Fruit fly (Drosophila melanogaster) whole organism, embryonic: ENCODE results near the gene CG6607.
A peak's percentile ranks its signal among the peaks of the same experiment; 100 is the strongest.

Source experiments
- Aef1 ChIP-seq: fragments of 200-800 bp; sonication (Bioruptor generic); IDR thresholded peaks from 3 replicates; pipeline ENCODE4 v1.3.6; 2022; ENCODE audit warnings: missing biosample characterization, missing genetic modification characterization
- BtbVII ChIP-seq: fragments of 200-800 bp; sonication (Bioruptor generic); optimal IDR thresholded peaks from 3 replicates; lab custom pipeline; 2017; ENCODE audit warnings: missing biosample characterization, mild to moderate bottlenecking, missing genetic modification characterization
- C15 ChIP-seq: fragments of 200-800 bp; sonication (Bioruptor generic); IDR thresholded peaks from 3 replicates; pipeline ENCODE4 v1.3.6; 2022; ENCODE audit warnings: missing biosample characterization, missing genetic modification characterization
- CG1024 ChIP-seq: fragments of 200-800 bp; sonication (Bioruptor generic); IDR thresholded peaks from 2 replicates; pipeline ENCODE4 v1.3.6; 2022; ENCODE audit warnings: missing biosample characterization, missing genetic modification characterization
- CG11398 ChIP-seq: fragments of 200-800 bp; sonication (Bioruptor generic); optimal IDR thresholded peaks from 2 replicates; lab custom pipeline; 2016; ENCODE audit warnings: missing biosample characterization, missing genetic modification characterization
- CG11504 ChIP-seq: fragments of 200-800 bp; sonication (Bioruptor generic); optimal IDR thresholded peaks from 3 replicates; lab custom pipeline; 2019; ENCODE audit warnings: missing biosample characterization, mild to moderate bottlenecking, missing genetic modification characterization, moderate library complexity
- CG11723 ChIP-seq: fragments of 200-800 bp; sonication (Bioruptor generic); optimal IDR thresholded peaks from 2 replicates; lab custom pipeline; 2017; ENCODE audit warnings: missing biosample characterization, mild to moderate bottlenecking, missing genetic modification characterization
- CG12071 ChIP-seq: fragments of 200-800 bp; sonication (Bioruptor generic); optimal IDR thresholded peaks from 3 replicates; lab custom pipeline; 2018; ENCODE audit warnings: missing biosample characterization, mild to moderate bottlenecking, missing genetic modification characterization
- CG12236 ChIP-seq: fragments of 200-800 bp; sonication (Bioruptor generic); optimal IDR thresholded peaks from 2 replicates; lab custom pipeline; 2016; ENCODE audit warnings: missing biosample characterization, missing genetic modification characterization
- CG12744 ChIP-seq: fragments of 200-800 bp; sonication (Bioruptor generic); optimal IDR thresholded peaks from 2 replicates; lab custom pipeline; 2016; ENCODE audit warnings: missing biosample characterization, missing genetic modification characterization
- CG13296 ChIP-seq: fragments of 200-800 bp; sonication (Bioruptor generic); optimal IDR thresholded peaks from 3 replicates; lab custom pipeline; 2018; ENCODE audit warnings: missing biosample characterization, mild to moderate bottlenecking, missing genetic modification characterization
- CG17385 ChIP-seq: fragments of 200-800 bp; sonication (Bioruptor generic); optimal IDR thresholded peaks from 3 replicates; lab custom pipeline; 2018; ENCODE audit warnings: missing biosample characterization, mild to moderate bottlenecking, missing genetic modification characterization
- CG17612 ChIP-seq: fragments of 200-800 bp; sonication (Bioruptor generic); IDR thresholded peaks from 2 replicates; pipeline ENCODE4 v1.3.6; 2022; ENCODE audit warnings: missing biosample characterization, missing genetic modification characterization
- CG2202 ChIP-seq: fragments of 200-800 bp; sonication (Bioruptor generic); optimal IDR thresholded peaks from 2 replicates; lab custom pipeline; 2018; ENCODE audit warnings: missing biosample characterization, mild to moderate bottlenecking, missing genetic modification characterization
- CG2678 ChIP-seq: fragments of 200-800 bp; sonication (Bioruptor generic); optimal IDR thresholded peaks from 3 replicates; lab custom pipeline; 2019; ENCODE audit warnings: missing biosample characterization, mild to moderate bottlenecking, missing genetic modification characterization, moderate library complexity
- CG33213 ChIP-seq: fragments of 200-800 bp; sonication (Bioruptor generic); optimal IDR thresholded peaks from 3 replicates; lab custom pipeline; 2016; ENCODE audit warnings: missing biosample characterization, missing genetic modification characterization
- CG3838 ChIP-seq: fragments of 200-800 bp; sonication (Bioruptor generic); optimal IDR thresholded peaks from 3 replicates; lab custom pipeline; 2016; ENCODE audit warnings: missing biosample characterization, missing genetic modification characterization
- CG3847 ChIP-seq: fragments of 200-800 bp; sonication (Bioruptor generic); IDR thresholded peaks from 2 replicates; pipeline ENCODE4 v1.3.6; 2022; ENCODE audit warnings: missing biosample characterization, missing genetic modification characterization
- CG43689 ChIP-seq: fragments of 200-800 bp; sonication (Bioruptor generic); IDR thresholded peaks from 2 replicates; pipeline ENCODE4 v1.3.6; 2022; ENCODE audit warnings: missing biosample characterization, missing genetic modification characterization
- CG5180 ChIP-seq: fragments of 200-800 bp; sonication (Bioruptor generic); optimal IDR thresholded peaks from 3 replicates; lab custom pipeline; 2017; ENCODE audit warnings: missing biosample characterization, missing genetic modification characterization, mild to moderate bottlenecking, moderate library complexity, missing genetic modification reagents
- CG6689 ChIP-seq: fragments of 200-800 bp; sonication (Bioruptor generic); IDR thresholded peaks from 2 replicates; pipeline ENCODE4 v1.3.6; 2022; ENCODE audit warnings: missing biosample characterization, missing genetic modification characterization
- CG7357 ChIP-seq: fragments of 200-800 bp; sonication (Bioruptor generic); IDR thresholded peaks from 3 replicates; pipeline ENCODE4 v1.3.6; 2022; ENCODE audit warnings: missing biosample characterization, missing genetic modification characterization
- CG7786 ChIP-seq: fragments of 200-800 bp; sonication (Bioruptor generic); optimal IDR thresholded peaks from 2 replicates; lab custom pipeline; 2016; ENCODE audit warnings: missing biosample characterization, missing genetic modification characterization
- CG8290 ChIP-seq, 3 experiments: fragments of 200-800 bp; sonication (Bioruptor generic); optimal IDR thresholded peaks; 2 replicates each; lab custom pipeline; 2016 to 2019; ENCODE audit warnings: missing biosample characterization in 3 of 3, missing genetic modification characterization in 3 of 3, mild to moderate bottlenecking in 2 of 3, moderate library complexity in 1 of 3
- CG8478 ChIP-seq: fragments of >200 bp; optimal IDR thresholded peaks from 2 replicates; lab custom pipeline; 2018
- Chrac-16 ChIP-seq: fragments of 200-800 bp; sonication (Bioruptor generic); optimal IDR thresholded peaks from 3 replicates; lab custom pipeline; 2016; ENCODE audit warnings: missing biosample characterization, missing genetic modification characterization
- D19A ChIP-seq: fragments of 200-800 bp; optimal IDR thresholded peaks from 3 replicates; lab custom pipeline; 2019; ENCODE audit warnings: missing biosample characterization, mild to moderate bottlenecking, missing genetic modification characterization, moderate library complexity
- Eip74EF ChIP-seq, 2 experiments: fragments of 200-800 bp in 1 of 2; fragments of >200 bp in 1 of 2; sonication (Bioruptor generic) in 1 of 2; optimal IDR thresholded peaks; 2 replicates each; lab custom pipeline; 2017 to 2019; ENCODE audit warnings: missing biosample characterization in 2 of 2, missing genetic modification characterization in 2 of 2, mild to moderate bottlenecking in 1 of 2, moderate library complexity in 1 of 2
- Fer2 ChIP-seq: fragments of 200-800 bp; sonication (Bioruptor generic); optimal IDR thresholded peaks from 2 replicates; lab custom pipeline; 2018; ENCODE audit warnings: missing biosample characterization, mild to moderate bottlenecking, missing genetic modification characterization, moderate library complexity
- Fer3 ChIP-seq: fragments of 200-800 bp; sonication (Bioruptor generic); optimal IDR thresholded peaks from 2 replicates; lab custom pipeline; 2018; ENCODE audit warnings: missing biosample characterization, mild to moderate bottlenecking, missing genetic modification characterization, moderate library complexity
- Gsc ChIP-seq: fragments of 200-800 bp; sonication (Bioruptor generic); IDR thresholded peaks from 2 replicates; pipeline ENCODE4 v1.3.6; 2022; ENCODE audit warnings: missing biosample characterization, missing genetic modification characterization
- H15 ChIP-seq: fragments of 200-800 bp; sonication (Bioruptor generic); IDR thresholded peaks from 3 replicates; pipeline ENCODE4 v1.3.6; 2022; ENCODE audit warnings: missing biosample characterization, missing genetic modification characterization
- Kr ChIP-seq: fragments of 200-800 bp; sonication (Bioruptor generic); optimal IDR thresholded peaks from 2 replicates; lab custom pipeline; 2017; ENCODE audit warnings: missing biosample characterization, mild to moderate bottlenecking, missing genetic modification characterization
- MESR4 ChIP-seq: fragments of 200-800 bp; sonication (Bioruptor generic); optimal IDR thresholded peaks from 2 replicates; lab custom pipeline; 2018; ENCODE audit warnings: missing biosample characterization, mild to moderate bottlenecking, missing genetic modification characterization, moderate library complexity
- MTF-1 ChIP-seq: fragments of 200-800 bp; sonication (Bioruptor generic); optimal IDR thresholded peaks from 2 replicates; lab custom pipeline; 2018; ENCODE audit warnings: missing biosample characterization, mild to moderate bottlenecking, missing genetic modification characterization, borderline replicate concordance
- Neu2 ChIP-seq: fragments of 200-800 bp; sonication (Bioruptor generic); optimal IDR thresholded peaks from 3 replicates; lab custom pipeline; 2016; ENCODE audit warnings: missing biosample characterization, missing genetic modification characterization, borderline replicate concordance
- Optix ChIP-seq: fragments of 200-800 bp; sonication (Bioruptor generic); IDR thresholded peaks from 3 replicates; pipeline ENCODE4 v1.3.6; 2022; ENCODE audit warnings: missing biosample characterization, missing genetic modification characterization
- Sin3A ChIP-seq: fragments of >200 bp; optimal IDR thresholded peaks from 2 replicates; lab custom pipeline; 2018
- Sox102F ChIP-seq: fragments of 200-800 bp; sonication (Bioruptor generic); optimal IDR thresholded peaks from 2 replicates; lab custom pipeline; 2018; ENCODE audit warnings: missing biosample characterization, mild to moderate bottlenecking, missing genetic modification characterization, moderate library complexity
- YL-1 ChIP-seq: fragments of 200-800 bp; sonication (Bioruptor generic); optimal IDR thresholded peaks from 3 replicates; lab custom pipeline; 2017; ENCODE audit warnings: missing biosample characterization, mild to moderate bottlenecking, missing genetic modification characterization
- disco-r ChIP-seq: fragments of 200-800 bp; sonication (Bioruptor generic); optimal IDR thresholded peaks from 2 replicates; lab custom pipeline; 2016; ENCODE audit warnings: missing biosample characterization, missing genetic modification characterization
- dysf ChIP-seq: fragments of 200-800 bp; sonication (Bioruptor generic); IDR thresholded peaks from 3 replicates; pipeline ENCODE4 v1.3.6; 2022; ENCODE audit warnings: missing biosample characterization, missing genetic modification characterization
- ftz-f1 ChIP-seq: fragments of 200-800 bp; sonication (Bioruptor generic); optimal IDR thresholded peaks from 2 replicates; lab custom pipeline; 2016; ENCODE audit warnings: missing biosample characterization, missing genetic modification characterization
- grn ChIP-seq: fragments of 200-800 bp; sonication (Bioruptor generic); optimal IDR thresholded peaks from 3 replicates; lab custom pipeline; 2017; ENCODE audit warnings: missing biosample characterization, missing genetic modification characterization
- knrl ChIP-seq: fragments of 200-800 bp; sonication (Bioruptor generic); IDR thresholded peaks from 3 replicates; pipeline ENCODE4 v1.3.6; 2022; ENCODE audit warnings: missing biosample characterization, missing genetic modification characterization; ENCODE audit not compliant: partially characterized antibody
- mam ChIP-seq: fragments of 200-800 bp; sonication (Bioruptor generic); optimal IDR thresholded peaks from 3 replicates; lab custom pipeline; 2016; ENCODE audit warnings: missing biosample characterization, missing genetic modification characterization
- mld ChIP-seq: fragments of 200-800 bp; sonication (Bioruptor generic); IDR thresholded peaks from 3 replicates; pipeline ENCODE4 v1.3.6; 2022; ENCODE audit warnings: missing biosample characterization, missing genetic modification characterization; ENCODE audit not compliant: partially characterized antibody
- nau ChIP-seq: fragments of 200-800 bp; sonication (Bioruptor generic); optimal IDR thresholded peaks from 3 replicates; lab custom pipeline; 2017; ENCODE audit warnings: missing biosample characterization, mild to moderate bottlenecking, missing genetic modification characterization, missing genetic modification reagents
- tgo ChIP-seq: fragments of 200-800 bp; sonication (Bioruptor generic); IDR thresholded peaks from 3 replicates; pipeline ENCODE4 v1.3.6; 2022; ENCODE audit warnings: missing biosample characterization, missing genetic modification characterization
- tx ChIP-seq: fragments of 200-800 bp; sonication (Bioruptor generic); optimal IDR thresholded peaks from 2 replicates; lab custom pipeline; 2016; ENCODE audit warnings: missing biosample characterization, missing genetic modification characterization
- vvl ChIP-seq: fragments of 200-800 bp; sonication (Bioruptor generic); IDR thresholded peaks from 2 replicates; pipeline ENCODE4 v1.3.6; 2022; ENCODE audit warnings: missing biosample characterization, missing genetic modification characterization

CG6607 gene

DNA sequence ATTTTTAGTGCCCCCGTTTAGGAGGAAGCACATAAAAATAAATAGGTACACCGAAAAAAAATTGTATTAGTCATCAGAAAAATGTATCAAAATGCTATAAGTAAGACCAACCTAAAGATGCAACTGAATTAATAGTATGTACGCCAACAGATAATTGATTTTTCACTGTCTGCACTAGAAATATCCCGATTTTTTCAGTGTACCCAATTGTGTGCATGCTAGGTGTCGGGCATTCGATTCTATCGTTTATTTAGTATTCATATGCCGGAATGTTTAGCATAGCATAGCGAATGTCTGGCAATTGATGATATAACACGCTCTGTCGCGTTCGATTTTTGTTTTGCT, 39.6 kb downstream of the CG6607 start (continued):
- peak; percentile 88 for TF ChIP-seq CG11504 (tag; lab: Kevin White, UChicago)
- no peak for TF ChIP-seq mld (GFP tag; lab: Robert Waterston, UW)
- peak; percentile 80 for TF ChIP-seq CG11723 (GFP tag; lab: Kevin White, UChicago)
- peak; percentile 40 for TF ChIP-seq grn (GFP tag; lab: Kevin White, UChicago)
- no peak for TF ChIP-seq Gsc
- TF ChIP-seq CG33213 (GFP tag; lab: Kevin White, UChicago) = peak; percentile 87
- peak; percentile 88 for TF ChIP-seq Aef1 (GFP tag; lab: Robert Waterston, UW)
- TF ChIP-seq Sox102F (GFP tag; lab: Kevin White, UChicago) = peak; percentile 94
- TF ChIP-seq CG2678 (tag; lab: Kevin White, UChicago) = peak; percentile 91
- peak; percentile 18 for TF ChIP-seq MESR4 (GFP tag; lab: Kevin White, UChicago)
- peak; percentile 26 for TF ChIP-seq CG8290 (GFP tag; optimal IDR thresholded peaks at IDR 0.05; lab: Kevin White, UChicago)
- TF ChIP-seq CG8290 (tag; optimal IDR thresholded peaks at IDR 0.05; lab: Kevin White, UChicago) = peak in 1 of 2 experiments; percentile 95
- TF ChIP-seq ftz-f1 (GFP tag; lab: Kevin White, UChicago) = peak; percentile 5
- TF ChIP-seq Sin3A = no peak
- peak; percentile 79 for TF ChIP-seq CG3838 (GFP tag; lab: Kevin White, UChicago)
- TF ChIP-seq CG17612 (GFP tag; lab: Robert Waterston, UW) = peak; percentile 80
- TF ChIP-seq CG17385 (GFP tag; lab: Kevin White, UChicago) = peak; percentile 82
- TF ChIP-seq tgo (GFP tag; lab: Robert Waterston, UW) = peak; percentile 91
- TF ChIP-seq MTF-1 (GFP tag; lab: Kevin White, UChicago) = peak; percentile 53
- TF ChIP-seq vvl = peak; percentile 95
- TF ChIP-seq Fer2 = peak; percentile 73
- peak; percentile 86 for TF ChIP-seq Chrac-16 (GFP tag; lab: Kevin White, UChicago)
- TF ChIP-seq mam (GFP tag; lab: Kevin White, UChicago) = peak; percentile 93
- TF ChIP-seq H15 = peak; percentile 88
- TF ChIP-seq disco-r = peak; percentile 85
- TF ChIP-seq Neu2 (GFP tag; lab: Kevin White, UChicago) = no peak
- TF ChIP-seq CG2202 (tag; lab: Kevin White, UChicago) = peak; percentile 69
- no peak for TF ChIP-seq Kr
- TF ChIP-seq CG8478 = no peak
- peak; percentile 92 for TF ChIP-seq dysf (GFP tag; lab: Robert Waterston, UW)
- TF ChIP-seq CG43689 (GFP tag; lab: Robert Waterston, UW) = peak; percentile 82
- TF ChIP-seq tx (GFP tag; lab: Kevin White, UChicago) = peak; percentile 87
- peak; percentile 67; the same call in 1 of the 3 replicates for TF ChIP-seq C15 (GFP tag; lab: Robert Waterston, UW)
- TF ChIP-seq Fer3 = peak; percentile 86
- peak; percentile 76 for TF ChIP-seq CG7357 (GFP tag; lab: Robert Waterston, UW)
- TF ChIP-seq CG3847 (GFP tag; lab: Robert Waterston, UW) = peak; percentile 78
- TF ChIP-seq CG12236 (GFP tag; lab: Kevin White, UChicago) = peak; percentile 78
- TF ChIP-seq Optix (GFP tag; lab: Robert Waterston, UW) = peak; percentile 59; the same call in 2 of the 3 replicates
- TF ChIP-seq CG12744 = peak; percentile 80
- peak in 1 of 2 experiments; percentile 84 for TF ChIP-seq Eip74EF (GFP tag; optimal IDR thresholded peaks at IDR 0.05; lab: Kevin White, UChicago)
- TF ChIP-seq CG13296 (GFP tag; lab: Kevin White, UChicago) = peak; percentile 78
- peak; percentile 81 for TF ChIP-seq CG12071 (GFP tag; lab: Kevin White, UChicago)
- peak; percentile 85 for TF ChIP-seq CG11398 (GFP tag; lab: Kevin White, UChicago)
- TF ChIP-seq CG6689 (GFP tag; lab: Robert Waterston, UW) = peak; percentile 85
- TF ChIP-seq nau (GFP tag; lab: Kevin White, UChicago) = peak; percentile 75
- TF ChIP-seq YL-1 (GFP tag; lab: Kevin White, UChicago) = peak; percentile 43
- TF ChIP-seq CG7786 = peak; percentile 84
- peak; percentile 79 for TF ChIP-seq CG5180
- peak; percentile 74 for TF ChIP-seq CG1024 (GFP tag; lab: Robert Waterston, UW)
- TF ChIP-seq D19A (tag; lab: Kevin White, UChicago) = peak; percentile 64
- TF ChIP-seq knrl (GFP tag; lab: Robert Waterston, UW) = no peak
- peak; percentile 66 for TF ChIP-seq BtbVII
